Worm (Caenorhabditis elegans) whole organism, L4 larva: ENCODE results near the gene dlc-5.

Source experiments
- F10B5.3 ChIP-seq: sonication (generic microtip); optimal IDR thresholded peaks from 2 replicates; lab custom pipeline; 2016; ENCODE audit warnings: mild to moderate bottlenecking, missing genetic modification characterization, missing compliant biosample characterization
- F26F4.8 ChIP-seq: fragments of 200-800 bp; sonication (Bioruptor generic); conservative IDR thresholded peaks from 2 replicates; pipeline ENCODE4 v1.3.6; 2022; ENCODE audit warnings: missing genetic modification characterization, missing compliant biosample characterization
- T20F7.1 ChIP-seq: fragments of 200-800 bp; sonication (Bioruptor generic); optimal IDR thresholded peaks from 2 replicates; lab custom pipeline; 2018; ENCODE audit warnings: mild to moderate bottlenecking, missing genetic modification characterization, missing compliant biosample characterization
- T26A8.4 ChIP-seq: fragments of 200-800 bp; sonication (Bioruptor generic); IDR thresholded peaks from 2 replicates; pipeline ENCODE4 v1.3.6; 2022; ENCODE audit warnings: missing genetic modification characterization, missing compliant biosample characterization
- Y105C5A.15 ChIP-seq: fragments of 200-800 bp; sonication (Bioruptor generic); IDR thresholded peaks from 2 replicates; pipeline ENCODE4 v1.3.6; 2022; ENCODE audit warnings: missing genetic modification characterization, missing compliant biosample characterization
- Y75B8A.6 ChIP-seq: fragments of 200-800 bp; sonication (Bioruptor generic); IDR thresholded peaks from 2 replicates; pipeline ENCODE4 v1.3.6; 2022; ENCODE audit warnings: missing genetic modification reagents, missing genetic modification characterization, missing compliant biosample characterization
- ZK337.2 ChIP-seq: fragments of 200-800 bp; sonication (Bioruptor generic); IDR thresholded peaks from 2 replicates; pipeline ENCODE4 v1.3.6; 2022; ENCODE audit warnings: missing genetic modification reagents, missing genetic modification characterization, missing compliant biosample characterization
- ZK546.5 ChIP-seq, 2 experiments: sonication (generic microtip); optimal IDR thresholded peaks; 2 replicates each; lab custom pipeline; 2017; ENCODE audit warnings: missing biosample characterization in 2 of 2, missing genetic modification characterization in 2 of 2
- aly-2 ChIP-seq: sonication (generic microtip); optimal IDR thresholded peaks from 2 replicates; lab custom pipeline; 2018; ENCODE audit warnings: missing biosample characterization, missing genetic modification characterization
- ceh-20 ChIP-seq: fragments of 200-800 bp; sonication (Bioruptor generic); IDR thresholded peaks from 2 replicates; pipeline ENCODE4 v1.3.6; 2022; ENCODE audit warnings: missing genetic modification reagents, missing genetic modification characterization, missing compliant biosample characterization
- ceh-28 ChIP-seq: fragments of 150-350 bp; optimal IDR thresholded peaks from 2 replicates; lab custom pipeline; 2014; ENCODE audit warnings: missing biosample characterization, missing genetic modification reagents, missing genetic modification characterization
- ceh-82 ChIP-seq: sonication (generic microtip); optimal IDR thresholded peaks from 2 replicates; lab custom pipeline; 2017; ENCODE audit warnings: missing biosample characterization, missing genetic modification characterization
- cey-2 ChIP-seq: sonication (generic microtip); optimal IDR thresholded peaks from 3 replicates; lab custom pipeline; 2017; ENCODE audit warnings: missing genetic modification characterization, mild to moderate bottlenecking, missing compliant biosample characterization, antibody characterized with exemption, borderline replicate concordance; ENCODE audit not compliant: insufficient read depth
- daf-12 ChIP-seq: fragments of 150-350 bp; optimal IDR thresholded peaks from 2 replicates; lab custom pipeline; 2014; ENCODE audit warnings: missing biosample characterization, missing genetic modification reagents, missing genetic modification characterization
- daf-16 ChIP-seq, 3 experiments: sonication (generic microtip); optimal IDR thresholded peaks; 2 replicates each; lab custom pipeline; 2016 to 2017; ENCODE audit warnings: missing genetic modification characterization in 3 of 3, missing genetic modification reagents in 3 of 3, mild to moderate bottlenecking in 2 of 3, missing compliant biosample characterization in 2 of 3, missing biosample characterization in 1 of 3, moderate library complexity in 1 of 3
- dmd-6 ChIP-seq: fragments of 200-800 bp; sonication (Bioruptor generic); IDR thresholded peaks from 2 replicates; pipeline ENCODE4 v1.3.6; 2022; ENCODE audit warnings: missing genetic modification reagents, missing genetic modification characterization, missing compliant biosample characterization
- dmd-8 ChIP-seq: fragments of 200-800 bp; sonication (Bioruptor generic); IDR thresholded peaks from 2 replicates; pipeline ENCODE4 v1.3.6; 2022; ENCODE audit warnings: missing genetic modification characterization, missing compliant biosample characterization
- dmd-9 ChIP-seq: fragments of 200-800 bp; sonication (Bioruptor generic); IDR thresholded peaks from 2 replicates; pipeline ENCODE4 v1.3.6; 2022; ENCODE audit warnings: missing genetic modification reagents, missing genetic modification characterization, missing compliant biosample characterization
- dve-1 ChIP-seq: sonication (generic microtip); optimal IDR thresholded peaks from 2 replicates; lab custom pipeline; 2017; ENCODE audit warnings: antibody characterized with exemption, mild to moderate bottlenecking, missing genetic modification characterization, missing compliant biosample characterization; ENCODE audit not compliant: insufficient read depth
- egl-43 ChIP-seq: fragments of 200-800 bp; sonication (Bioruptor generic); IDR thresholded peaks from 2 replicates; pipeline ENCODE4 v1.3.6; 2022; ENCODE audit warnings: missing genetic modification reagents, missing genetic modification characterization, missing compliant biosample characterization
- gei-8 ChIP-seq: fragments of 200-800 bp; sonication (Bioruptor generic); optimal IDR thresholded peaks from 2 replicates; lab custom pipeline; 2018; ENCODE audit warnings: mild to moderate bottlenecking, missing genetic modification characterization, missing compliant biosample characterization
- hlh-11 ChIP-seq: fragments of 200-800 bp; sonication (Bioruptor generic); optimal IDR thresholded peaks from 2 replicates; lab custom pipeline; 2018; ENCODE audit warnings: mild to moderate bottlenecking, missing genetic modification characterization, missing compliant biosample characterization
- hlh-30 ChIP-seq: sonication (generic microtip); optimal IDR thresholded peaks from 2 replicates; lab custom pipeline; 2017; ENCODE audit warnings: antibody characterized with exemption, mild to moderate bottlenecking, missing genetic modification characterization, missing compliant biosample characterization; ENCODE audit not compliant: insufficient read depth
- hmg-1.1 ChIP-seq: fragments of 200-800 bp; sonication (Bioruptor generic); IDR thresholded peaks from 2 replicates; pipeline ENCODE4 v1.3.6; 2022; ENCODE audit warnings: missing genetic modification reagents, missing genetic modification characterization, missing compliant biosample characterization
- jun-1 ChIP-seq: fragments of 150-350 bp; optimal IDR thresholded peaks from 2 replicates; lab custom pipeline; 2014; ENCODE audit warnings: missing biosample characterization, missing genetic modification reagents, missing genetic modification characterization
- lim-7 ChIP-seq: fragments of 200-800 bp; sonication (Bioruptor generic); IDR thresholded peaks from 2 replicates; pipeline ENCODE4 v1.3.6; 2022; ENCODE audit warnings: missing genetic modification characterization, missing compliant biosample characterization
- lin-1 ChIP-seq: fragments of 200-800 bp; sonication (Bioruptor generic); IDR thresholded peaks from 2 replicates; pipeline ENCODE4 v1.3.6; 2022; ENCODE audit warnings: missing genetic modification reagents, missing genetic modification characterization, missing compliant biosample characterization
- lin-13 ChIP-seq: fragments of 150-350 bp; optimal IDR thresholded peaks from 2 replicates; lab custom pipeline; 2014; ENCODE audit warnings: missing biosample characterization, missing genetic modification reagents, missing genetic modification characterization
- lin-29 ChIP-seq: fragments of 200-800 bp; sonication (Bioruptor generic); IDR thresholded peaks from 2 replicates; pipeline ENCODE4 v1.3.6; 2022; ENCODE audit warnings: missing genetic modification reagents, missing genetic modification characterization, missing compliant biosample characterization
- lin-39 ChIP-seq: fragments of 150-350 bp; optimal IDR thresholded peaks from 2 replicates; lab custom pipeline; 2014; ENCODE audit warnings: missing biosample characterization, missing genetic modification reagents, missing genetic modification characterization
- madf-5 ChIP-seq, 2 experiments: fragments of 200-800 bp; sonication (Bioruptor generic); IDR thresholded peaks; 2 replicates each; pipeline ENCODE4 v1.3.6; 2022; ENCODE audit warnings: missing compliant biosample characterization in 2 of 2, missing genetic modification characterization in 2 of 2
- madf-9 ChIP-seq: fragments of 200-800 bp; sonication (Bioruptor generic); conservative IDR thresholded peaks from 2 replicates; pipeline ENCODE4 v1.3.6; 2022; ENCODE audit warnings: missing genetic modification reagents, missing genetic modification characterization, missing compliant biosample characterization
- mep-1 ChIP-seq: fragments of 150-350 bp; sonication (generic microtip); optimal IDR thresholded peaks from 3 replicates; lab custom pipeline; 2014; ENCODE audit warnings: missing biosample characterization, missing genetic modification characterization
- mes-2 ChIP-seq: sonication (generic microtip); optimal IDR thresholded peaks from 2 replicates; lab custom pipeline; 2016; ENCODE audit warnings: missing genotype, mild to moderate bottlenecking, missing genetic modification characterization, missing compliant biosample characterization; ENCODE audit not compliant: poor library complexity, severe bottlenecking
- mxl-3 ChIP-seq: fragments of 200-800 bp; sonication (Bioruptor generic); optimal IDR thresholded peaks from 2 replicates; lab custom pipeline; 2018; ENCODE audit warnings: mild to moderate bottlenecking, missing genetic modification characterization, missing compliant biosample characterization
- nhr-102 ChIP-seq: sonication (generic microtip); optimal IDR thresholded peaks from 2 replicates; lab custom pipeline; 2016; ENCODE audit warnings: mild to moderate bottlenecking, missing genetic modification characterization, moderate library complexity, missing compliant biosample characterization
- nhr-42 ChIP-seq: fragments of 200-800 bp; sonication (Bioruptor generic); IDR thresholded peaks from 2 replicates; pipeline ENCODE4 v1.3.6; 2022; ENCODE audit warnings: missing genetic modification characterization, missing compliant biosample characterization
- nhr-48 ChIP-seq: sonication (generic microtip); optimal IDR thresholded peaks from 2 replicates; lab custom pipeline; 2016; ENCODE audit warnings: mild to moderate bottlenecking, missing genetic modification characterization, missing compliant biosample characterization
- nhr-6 ChIP-seq: fragments of 150-350 bp; optimal IDR thresholded peaks from 2 replicates; lab custom pipeline; 2014; ENCODE audit warnings: missing biosample characterization, missing genetic modification characterization
- nhr-77 ChIP-seq: fragments of 150-350 bp; optimal IDR thresholded peaks from 2 replicates; lab custom pipeline; 2014; ENCODE audit warnings: missing biosample characterization, missing genetic modification characterization
- php-3 ChIP-seq: fragments of 200-800 bp; sonication (Bioruptor generic); IDR thresholded peaks from 2 replicates; pipeline ENCODE4 v1.3.6; 2022; ENCODE audit warnings: missing genetic modification reagents, missing genetic modification characterization, missing compliant biosample characterization
- tra-1 ChIP-seq: fragments of 200-800 bp; sonication (Bioruptor generic); IDR thresholded peaks from 2 replicates; pipeline ENCODE4 v1.3.6; 2022; ENCODE audit warnings: missing genetic modification reagents, missing genetic modification characterization, missing compliant biosample characterization
- zfp-3 ChIP-seq: fragments of 200-800 bp; sonication (Bioruptor generic); conservative IDR thresholded peaks from 2 replicates; pipeline ENCODE4 v1.3.6; 2022; ENCODE audit warnings: missing genetic modification reagents, missing genetic modification characterization, missing compliant biosample characterization
- zip-2 ChIP-seq: fragments of 150-350 bp; optimal IDR thresholded peaks from 2 replicates; lab custom pipeline; 2014; ENCODE audit warnings: missing biosample characterization, missing genetic modification characterization
- ztf-7 ChIP-seq: fragments of 150-350 bp; optimal IDR thresholded peaks from 2 replicates; lab custom pipeline; 2014; ENCODE audit warnings: missing biosample characterization, missing genetic modification characterization

dlc-5 gene

ce11 chrIV:6480978-6481377, 43.0 kb downstream of the dlc-5 start (continued):
- TF ChIP-seq hmg-1.1 (GFP tag; lab: Robert Waterston, UW), result peak; percentile 74
- TF ChIP-seq mes-2, result peak; percentile 71
- peak; percentile 44 for TF ChIP-seq mxl-3 (GFP tag; lab: Kevin White, UChicago)
- peak; percentile 43 for TF ChIP-seq nhr-102
- peak; percentile 62; the same call in 1 of the 2 replicates for TF ChIP-seq nhr-42
- no peak for TF ChIP-seq cey-2 (tag; lab: Kevin White, UChicago)
- TF ChIP-seq lin-29 (GFP tag; lab: Robert Waterston, UW), result peak; percentile 24; the same call in 1 of the 2 replicates
- TF ChIP-seq nhr-48 (tag; lab: Kevin White, UChicago), result peak; percentile 6
- TF ChIP-seq daf-12 (tag; lab: Kevin White, UChicago), result no peak
- peak; percentile 12 to 83 for TF ChIP-seq daf-16 (GFP tag; optimal IDR thresholded peaks at IDR 0.05; lab: Kevin White, UChicago)
- peak; percentile 55 for TF ChIP-seq daf-16 (tag; optimal IDR thresholded peaks at IDR 0.05; lab: Kevin White, UChicago)
- TF ChIP-seq mep-1 (tag; lab: Kevin White, UChicago), result peak; percentile 65
- peak; percentile 12 for TF ChIP-seq lin-13 (GFP tag; lab: Kevin White, UChicago)
- peak; percentile 67; the same call in 1 of the 2 replicates for TF ChIP-seq zfp-3 (GFP tag; lab: Robert Waterston, UW)
- TF ChIP-seq Y75B8A.6 (GFP tag; lab: Robert Waterston, UW), result peak; percentile 84
- peak; percentile 88 for TF ChIP-seq Y105C5A.15 (GFP tag; lab: Robert Waterston, UW)
- no peak for TF ChIP-seq jun-1 (tag; lab: Kevin White, UChicago)
- TF ChIP-seq ceh-28 (tag; lab: Kevin White, UChicago), result no peak
- peak; percentile 64 for TF ChIP-seq madf-9
- peak; percentile 69; the same call in 1 of the 2 replicates for TF ChIP-seq tra-1
- no peak for TF ChIP-seq T20F7.1 (GFP tag; lab: Kevin White, UChicago)
- peak; percentile 93 for TF ChIP-seq lim-7 (GFP tag; lab: Robert Waterston, UW)
- TF ChIP-seq ztf-7, result peak; percentile 8
- TF ChIP-seq lin-1, result peak; percentile 88
- peak; percentile 81 to 84; a peak in 3 of 4 replicates for TF ChIP-seq madf-5 (GFP tag; IDR thresholded peaks at IDR 0.05; lab: Robert Waterston, UW)
- peak; percentile 32 for TF ChIP-seq nhr-77 (tag; lab: Kevin White, UChicago)
- peak; percentile 87; the same call in 1 of the 2 replicates for TF ChIP-seq F26F4.8 (GFP tag; lab: Robert Waterston, UW)
- TF ChIP-seq lin-39 (tag; lab: Kevin White, UChicago), result no peak
- TF ChIP-seq dmd-8 (GFP tag; lab: Robert Waterston, UW), result peak; percentile 90
- peak; percentile 78 for TF ChIP-seq ZK337.2 (GFP tag; lab: Robert Waterston, UW)
- peak; percentile 61; the same call in 1 of the 2 replicates for TF ChIP-seq dmd-9
- peak; percentile 81 for TF ChIP-seq php-3 (GFP tag; lab: Robert Waterston, UW)
- no peak for TF ChIP-seq nhr-6
- peak; percentile 52 for TF ChIP-seq dve-1 (tag; lab: Kevin White, UChicago)
- peak; percentile 51 for TF ChIP-seq zip-2 (tag; lab: Kevin White, UChicago)
- TF ChIP-seq T26A8.4, result peak; percentile 79
- peak; percentile 55 for TF ChIP-seq dmd-6 (GFP tag; lab: Robert Waterston, UW)
- no peak for TF ChIP-seq ZK546.5 (tag; optimal IDR thresholded peaks at IDR 0.05; lab: Kevin White, UChicago)
- TF ChIP-seq F10B5.3, result no peak
- 0 out of 2 replicates have a peak, but pooled peaks have one; percentile 24 for TF ChIP-seq ceh-20
- TF ChIP-seq hlh-30 (tag; lab: Kevin White, UChicago), result peak; percentile 36

- TF ChIP-seq dmd-6 (GFP tag; lab: Robert Waterston, UW), result no peak
- TF ChIP-seq egl-43 (GFP tag; lab: Robert Waterston, UW), result no peak
- no peak for TF ChIP-seq ceh-82 (tag; lab: Kevin White, UChicago)
- TF ChIP-seq nhr-48 (tag; lab: Kevin White, UChicago), result no peak
- TF ChIP-seq hlh-11 (tag; lab: Kevin White, UChicago), result no peak
- TF ChIP-seq aly-2 (tag; lab: Kevin White, UChicago), result no peak
- TF ChIP-seq gei-8 (GFP tag; lab: Kevin White, UChicago), result no peak
- TF ChIP-seq T20F7.1 (GFP tag; lab: Kevin White, UChicago), result no peak
- TF ChIP-seq T26A8.4, result no peak
- TF ChIP-seq, all 104 proteins: peak for 0
Measured at ce11 chrIV:6487047-6487446, 49.0 kb downstream of the dlc-5 start, which contains the start of gene Y73B6BL.37. Gene Y73B6BL.37, plus strand, starts transcription at chrIV:6487347.
